Fruit fly (Drosophila melanogaster) Kc167 (cell line): Measurements from ENCODE around the gene CG14269.

Experiments
- Myc ChIP-seq: fragments of >200 bp; optimal IDR thresholded peaks from 2 replicates; lab custom pipeline; 2017; ENCODE audit warnings: missing external identifiers
- Sin3A ChIP-seq: fragments of >200 bp; optimal IDR thresholded peaks from 2 replicates; lab custom pipeline; 2018; ENCODE audit warnings: missing external identifiers
- h ChIP-seq: fragments of >200 bp; optimal IDR thresholded peaks from 3 replicates; lab custom pipeline; 2018; ENCODE audit warnings: missing external identifiers
- psq ChIP-seq: fragments of >200 bp; optimal IDR thresholded peaks from 2 replicates; lab custom pipeline; 2017; ENCODE audit warnings: missing external identifiers
- ttk ChIP-seq: sonication (Bioruptor generic); optimal IDR thresholded peaks from 2 replicates; lab custom pipeline; 2017; ENCODE audit warnings: missing external identifiers

DNA sequence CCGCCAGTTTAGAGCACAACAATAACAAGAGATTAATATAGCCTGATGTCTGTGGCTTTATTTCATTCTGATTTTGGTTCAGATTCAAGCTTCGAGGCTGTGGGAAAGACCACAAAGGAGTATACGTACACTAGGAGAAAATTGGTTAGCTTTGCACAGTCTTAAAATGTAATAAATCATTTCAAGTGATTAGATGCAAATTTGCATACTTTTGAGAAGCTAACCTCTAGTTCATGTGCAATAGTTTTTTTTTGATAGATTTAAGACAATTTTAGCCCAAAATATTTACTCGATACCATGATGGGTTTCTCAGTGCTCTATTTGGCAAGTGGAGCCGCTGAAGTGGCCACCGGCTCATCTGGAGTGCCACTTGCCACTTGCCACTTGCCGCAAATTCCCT, 21.9 kb upstream of the CG14269 start:
- TF ChIP-seq psq: no peak
- no peak for TF ChIP-seq h
- TF ChIP-seq ttk (lab: Kevin White, UChicago): no peak
- TF ChIP-seq Myc (lab: Kevin White, UChicago): no peak
- no peak for TF ChIP-seq Sin3A
